Fruit fly (Drosophila melanogaster) whole organism, embryonic: ENCODE data around the gene CG1965.

Source experiments
- Atf3 ChIP-seq: fragments of 200-800 bp; sonication (Bioruptor generic); optimal IDR thresholded peaks from 3 replicates; lab custom pipeline; 2016; ENCODE audit warnings: missing biosample characterization, missing genetic modification characterization
- C15 ChIP-seq: fragments of 200-800 bp; sonication (Bioruptor generic); IDR thresholded peaks from 3 replicates; pipeline ENCODE4 v1.3.6; 2022; ENCODE audit warnings: missing biosample characterization, missing genetic modification characterization
- CG10147 ChIP-seq: fragments of 200-800 bp; sonication (Bioruptor generic); optimal IDR thresholded peaks from 2 replicates; lab custom pipeline; 2019; ENCODE audit warnings: missing biosample characterization, mild to moderate bottlenecking, missing genetic modification characterization, moderate library complexity
- CG10274 ChIP-seq: fragments of 200-800 bp; sonication (Bioruptor generic); optimal IDR thresholded peaks from 3 replicates; lab custom pipeline; 2017; ENCODE audit warnings: missing biosample characterization, mild to moderate bottlenecking, missing genetic modification characterization
- CG10431 ChIP-seq: fragments of 200-800 bp; sonication (Bioruptor generic); optimal IDR thresholded peaks from 3 replicates; lab custom pipeline; 2018; ENCODE audit warnings: missing biosample characterization, mild to moderate bottlenecking, missing genetic modification characterization
- CG10462 ChIP-seq: fragments of 200-800 bp; sonication (Bioruptor generic); optimal IDR thresholded peaks from 2 replicates; lab custom pipeline; 2016; ENCODE audit warnings: missing biosample characterization, missing genetic modification characterization
- CG11456 ChIP-seq: fragments of 200-800 bp; sonication (Bioruptor generic); IDR thresholded peaks from 3 replicates; pipeline ENCODE4 v1.3.6; 2022; ENCODE audit warnings: missing biosample characterization, missing genetic modification characterization
- CG11696 ChIP-seq: fragments of 200-800 bp; sonication (Bioruptor generic); IDR thresholded peaks from 2 replicates; pipeline ENCODE4 v1.3.6; 2022; ENCODE audit warnings: missing biosample characterization, missing genetic modification characterization
- CG12104 ChIP-seq: fragments of 200-800 bp; sonication (Bioruptor generic); optimal IDR thresholded peaks from 3 replicates; lab custom pipeline; 2016; ENCODE audit warnings: missing biosample characterization, missing genetic modification characterization
- CG13894 ChIP-seq: fragments of 200-800 bp; sonication (Bioruptor generic); optimal IDR thresholded peaks from 3 replicates; lab custom pipeline; 2018; ENCODE audit warnings: missing biosample characterization, mild to moderate bottlenecking, missing genetic modification characterization, moderate library complexity
- CG15601 ChIP-seq: fragments of 200-800 bp; sonication (Bioruptor generic); optimal IDR thresholded peaks from 3 replicates; lab custom pipeline; 2019; ENCODE audit warnings: missing biosample characterization, mild to moderate bottlenecking, missing genetic modification characterization, moderate library complexity
- CG17802 ChIP-seq: fragments of 200-800 bp; sonication (Bioruptor generic); optimal IDR thresholded peaks from 2 replicates; lab custom pipeline; 2018; ENCODE audit warnings: missing biosample characterization, mild to moderate bottlenecking, missing genetic modification characterization, moderate library complexity
- CG2129 ChIP-seq: fragments of 200-800 bp; sonication (Bioruptor generic); IDR thresholded peaks from 2 replicates; pipeline ENCODE4 v1.3.6; 2022; ENCODE audit warnings: missing biosample characterization, missing genetic modification characterization; ENCODE audit not compliant: partially characterized antibody
- CG2202 ChIP-seq: fragments of 200-800 bp; sonication (Bioruptor generic); optimal IDR thresholded peaks from 2 replicates; lab custom pipeline; 2018; ENCODE audit warnings: missing biosample characterization, mild to moderate bottlenecking, missing genetic modification characterization
- CG33213 ChIP-seq: fragments of 200-800 bp; sonication (Bioruptor generic); optimal IDR thresholded peaks from 3 replicates; lab custom pipeline; 2016; ENCODE audit warnings: missing biosample characterization, missing genetic modification characterization
- CG34224 ChIP-seq: fragments of 200-800 bp; sonication (Bioruptor generic); IDR thresholded peaks from 3 replicates; pipeline ENCODE4 v1.3.6; 2022; ENCODE audit warnings: missing biosample characterization, missing genetic modification characterization; ENCODE audit not compliant: partially characterized antibody
- CG34376 ChIP-seq: fragments of 200-800 bp; sonication (Bioruptor generic); optimal IDR thresholded peaks from 2 replicates; lab custom pipeline; 2018; ENCODE audit warnings: missing biosample characterization, mild to moderate bottlenecking, missing genetic modification characterization
- CG3838 ChIP-seq: fragments of 200-800 bp; sonication (Bioruptor generic); optimal IDR thresholded peaks from 3 replicates; lab custom pipeline; 2016; ENCODE audit warnings: missing biosample characterization, missing genetic modification characterization
- CG4328 ChIP-seq: fragments of 200-800 bp; sonication (Bioruptor generic); optimal IDR thresholded peaks from 3 replicates; lab custom pipeline; 2017; ENCODE audit warnings: missing biosample characterization, missing genetic modification reagents, missing genetic modification characterization
- CG4617 ChIP-seq: fragments of 200-800 bp; sonication (Bioruptor generic); optimal IDR thresholded peaks from 3 replicates; lab custom pipeline; 2016; ENCODE audit warnings: missing biosample characterization, missing genetic modification characterization, borderline replicate concordance
- CG6654 ChIP-seq: fragments of 200-800 bp; sonication (Bioruptor generic); optimal IDR thresholded peaks from 2 replicates; lab custom pipeline; 2017; ENCODE audit warnings: missing biosample characterization, mild to moderate bottlenecking, missing genetic modification characterization
- CG7357 ChIP-seq: fragments of 200-800 bp; sonication (Bioruptor generic); IDR thresholded peaks from 3 replicates; pipeline ENCODE4 v1.3.6; 2022; ENCODE audit warnings: missing biosample characterization, missing genetic modification characterization
- CG7745 ChIP-seq: fragments of 200-800 bp; sonication (Bioruptor generic); optimal IDR thresholded peaks from 2 replicates; lab custom pipeline; 2018; ENCODE audit warnings: missing biosample characterization, mild to moderate bottlenecking, missing genetic modification characterization, moderate library complexity
- CG7928 ChIP-seq: fragments of 200-800 bp; sonication (Bioruptor generic); optimal IDR thresholded peaks from 2 replicates; lab custom pipeline; 2017; ENCODE audit warnings: missing biosample characterization, mild to moderate bottlenecking, missing genetic modification characterization
- CG8388 ChIP-seq: fragments of 200-800 bp; sonication (Bioruptor generic); optimal IDR thresholded peaks from 2 replicates; lab custom pipeline; 2019; ENCODE audit warnings: missing biosample characterization, mild to moderate bottlenecking, missing genetic modification characterization, moderate library complexity
- CG9797 ChIP-seq: fragments of 200-800 bp; sonication (Bioruptor generic); optimal IDR thresholded peaks from 3 replicates; lab custom pipeline; 2018; ENCODE audit warnings: missing biosample characterization, mild to moderate bottlenecking, missing genetic modification characterization
- Dip2 ChIP-seq: fragments of 200-800 bp; sonication (Bioruptor generic); IDR thresholded peaks from 2 replicates; pipeline ENCODE4 v1.3.6; 2022; ENCODE audit warnings: missing biosample characterization, missing genetic modification characterization
- ERR ChIP-seq: fragments of 200-800 bp; sonication (Bioruptor generic); optimal IDR thresholded peaks from 2 replicates; lab custom pipeline; 2016; ENCODE audit warnings: missing biosample characterization, missing genetic modification characterization
- HLH3B ChIP-seq: fragments of 200-800 bp; sonication (Bioruptor generic); IDR thresholded peaks from 2 replicates; pipeline ENCODE4 v1.3.6; 2022; ENCODE audit warnings: missing biosample characterization, missing genetic modification characterization
- Hey ChIP-seq: fragments of 200-800 bp; sonication (Bioruptor generic); optimal IDR thresholded peaks from 3 replicates; lab custom pipeline; 2018; ENCODE audit warnings: missing biosample characterization, mild to moderate bottlenecking, missing genetic modification characterization
- Hr39 ChIP-seq: fragments of >200 bp; optimal IDR thresholded peaks from 2 replicates; lab custom pipeline; 2017
- MESR4 ChIP-seq: fragments of 200-800 bp; sonication (Bioruptor generic); optimal IDR thresholded peaks from 2 replicates; lab custom pipeline; 2018; ENCODE audit warnings: missing biosample characterization, mild to moderate bottlenecking, missing genetic modification characterization, moderate library complexity
- NC2α ChIP-seq: fragments of 200-800 bp; sonication (Bioruptor generic); optimal IDR thresholded peaks from 2 replicates; lab custom pipeline; 2016; ENCODE audit warnings: missing biosample characterization, missing genetic modification characterization
- Spps ChIP-seq: fragments of 200-800 bp; sonication (Bioruptor generic); optimal IDR thresholded peaks from 2 replicates; lab custom pipeline; 2018; ENCODE audit warnings: missing biosample characterization, mild to moderate bottlenecking, missing genetic modification characterization
- Ssrp ChIP-seq: fragments of 200-800 bp; sonication (Bioruptor generic); optimal IDR thresholded peaks from 2 replicates; lab custom pipeline; 2018; ENCODE audit warnings: missing biosample characterization, mild to moderate bottlenecking, missing genetic modification characterization, moderate library complexity
- az2 ChIP-seq: fragments of 200-800 bp; sonication (Bioruptor generic); optimal IDR thresholded peaks from 3 replicates; lab custom pipeline; 2016; ENCODE audit warnings: missing biosample characterization, missing genetic modification characterization
- crp ChIP-seq, 2 experiments: fragments of 200-800 bp; sonication (Bioruptor generic); optimal IDR thresholded peaks; 2 replicates in 1 of 2; 3 replicates in 1 of 2; lab custom pipeline; 2017; ENCODE audit warnings: missing biosample characterization in 2 of 2, missing genetic modification characterization in 2 of 2, mild to moderate bottlenecking in 1 of 2, moderate library complexity in 1 of 2
- ewg ChIP-seq: fragments of 200-800 bp; sonication (Bioruptor generic); optimal IDR thresholded peaks from 3 replicates; lab custom pipeline; 2017; ENCODE audit warnings: mild to moderate bottlenecking, missing biosample characterization, missing genetic modification reagents, missing genetic modification characterization
- eyg ChIP-seq: fragments of 200-800 bp; sonication (Bioruptor generic); optimal IDR thresholded peaks from 3 replicates; lab custom pipeline; 2016; ENCODE audit warnings: missing biosample characterization, missing genetic modification characterization
- fd64A ChIP-seq: fragments of 200-800 bp; sonication (Bioruptor generic); optimal IDR thresholded peaks from 3 replicates; lab custom pipeline; 2018; ENCODE audit warnings: missing biosample characterization, mild to moderate bottlenecking, missing genetic modification characterization
- gt ChIP-seq: fragments of 200-800 bp; sonication (Bioruptor generic); IDR thresholded peaks from 2 replicates; pipeline ENCODE4 v1.3.6; 2022; ENCODE audit warnings: missing biosample characterization, missing genetic modification characterization
- insv ChIP-seq, 2 experiments: fragments of 200-800 bp; sonication (Bioruptor generic); optimal IDR thresholded peaks; 3 replicates each; lab custom pipeline; 2016 to 2018; ENCODE audit warnings: missing biosample characterization in 2 of 2, missing genetic modification characterization in 2 of 2
- kah ChIP-seq: fragments of 200-800 bp; sonication (Bioruptor generic); optimal IDR thresholded peaks from 2 replicates; lab custom pipeline; 2018; ENCODE audit warnings: missing biosample characterization, mild to moderate bottlenecking, missing genetic modification characterization
- klu ChIP-seq: fragments of 200-800 bp; sonication (Bioruptor generic); IDR thresholded peaks from 2 replicates; pipeline ENCODE4 v1.3.6; 2022; ENCODE audit warnings: missing biosample characterization, missing genetic modification characterization
- luna ChIP-seq: fragments of 200-800 bp; sonication (Bioruptor generic); optimal IDR thresholded peaks from 2 replicates; lab custom pipeline; 2016; ENCODE audit warnings: missing biosample characterization, missing genetic modification characterization
- nerfin-2 ChIP-seq: fragments of 200-800 bp; sonication (Bioruptor generic); IDR thresholded peaks from 2 replicates; pipeline ENCODE4 v1.3.6; 2022; ENCODE audit warnings: missing biosample characterization, missing genetic modification characterization; ENCODE audit not compliant: partially characterized antibody
- onecut ChIP-seq: fragments of 200-800 bp; sonication (Bioruptor generic); IDR thresholded peaks from 2 replicates; pipeline ENCODE4 v1.3.6; 2022; ENCODE audit warnings: missing biosample characterization, missing genetic modification characterization
- run ChIP-seq: fragments of 200-800 bp; sonication (Bioruptor generic); optimal IDR thresholded peaks from 3 replicates; lab custom pipeline; 2018; ENCODE audit warnings: missing biosample characterization, mild to moderate bottlenecking, missing genetic modification characterization
- sens-2 ChIP-seq: fragments of 200-800 bp; sonication (Bioruptor generic); IDR thresholded peaks from 2 replicates; pipeline ENCODE4 v1.3.6; 2022; ENCODE audit warnings: missing biosample characterization, missing genetic modification characterization
- sna ChIP-seq: fragments of 200-800 bp; sonication (Bioruptor generic); IDR thresholded peaks from 2 replicates; pipeline ENCODE4 v1.3.6; 2022; ENCODE audit warnings: missing biosample characterization, missing genetic modification characterization; ENCODE audit not compliant: partially characterized antibody
- tx ChIP-seq: fragments of 200-800 bp; sonication (Bioruptor generic); optimal IDR thresholded peaks from 2 replicates; lab custom pipeline; 2016; ENCODE audit warnings: missing biosample characterization, missing genetic modification characterization
- wdn ChIP-seq: fragments of 200-800 bp; sonication (Bioruptor generic); IDR thresholded peaks from 2 replicates; pipeline ENCODE4 v1.3.6; 2022; ENCODE audit warnings: missing biosample characterization, missing genetic modification characterization
- yki ChIP-seq: fragments of >200 bp; optimal IDR thresholded peaks from 3 replicates; lab custom pipeline; 2018

Gene CG1965

dm6 chr3R:7093592-7093991, 26.4 kb downstream of the CG1965 start (continued):
- TF ChIP-seq insv (GFP tag; optimal IDR thresholded peaks at IDR 0.05; lab: Kevin White, UChicago) (no peak), gt (GFP tag; lab: Robert Waterston, UW) (no peak), CG3838 (GFP tag; lab: Kevin White, UChicago) (no peak), Spps (tag; lab: Kevin White, UChicago) (no peak), crp (GFP tag; optimal IDR thresholded peaks at IDR 0.05; lab: Kevin White, UChicago) (no peak), C15 (GFP tag; lab: Robert Waterston, UW) (no peak), CG17802 (tag; lab: Kevin White, UChicago) (no peak), CG34376 (GFP tag; lab: Kevin White, UChicago) (no peak), Dip2 (GFP tag; lab: Robert Waterston, UW) (no peak), CG33213 (GFP tag; lab: Kevin White, UChicago) (no peak), ewg (GFP tag; lab: Kevin White, UChicago) (no peak), CG7928 (GFP tag; lab: Kevin White, UChicago) (no peak), CG10274 (GFP tag; lab: Kevin White, UChicago) (no peak), Atf3 (GFP tag; lab: Kevin White, UChicago) (no peak), Hr39 (lab: Kevin White, UChicago) (no peak), CG10147 (GFP tag; lab: Kevin White, UChicago) (no peak), sna (GFP tag; lab: Robert Waterston, UW) (no peak), kah (no peak), eyg (no peak), Ssrp (tag; lab: Kevin White, UChicago) (no peak), az2 (GFP tag; lab: Kevin White, UChicago) (peak; percentile 19), luna (GFP tag; lab: Kevin White, UChicago) (no peak), MESR4 (GFP tag; lab: Kevin White, UChicago) (no peak), CG10462 (GFP tag; lab: Kevin White, UChicago) (no peak), CG10431 (GFP tag; lab: Kevin White, UChicago) (no peak), CG2202 (no peak), NC2α (no peak), Hey (tag; lab: Kevin White, UChicago) (no peak), CG6654 (GFP tag; lab: Kevin White, UChicago) (no peak), yki (lab: Kevin White, UChicago) (no peak), HLH3B (no peak), ERR (GFP tag; lab: Kevin White, UChicago) (no peak), CG12104 (no peak), CG11696 (GFP tag; lab: Robert Waterston, UW) (no peak), CG2129 (no peak), wdn (no peak), run (tag; lab: Kevin White, UChicago) (no peak), sens-2 (no peak), onecut (GFP tag; lab: Robert Waterston, UW) (no peak), klu (no peak), CG15601 (tag; lab: Kevin White, UChicago) (no peak), CG11456 (GFP tag; lab: Robert Waterston, UW) (no peak), CG7357 (no peak), nerfin-2 (GFP tag; lab: Robert Waterston, UW) (no peak), tx (GFP tag; lab: Kevin White, UChicago) (no peak), CG8388 (GFP tag; lab: Kevin White, UChicago) (peak; percentile 99), CG34224 (GFP tag; lab: Robert Waterston, UW) (no peak), fd64A (GFP tag; lab: Kevin White, UChicago) (no peak), CG4617 (GFP tag; lab: Kevin White, UChicago) (no peak), CG7745 (no peak), CG13894 (no peak), CG4328 (GFP tag; lab: Kevin White, UChicago) (no peak), CG9797 (GFP tag; lab: Kevin White, UChicago) (no peak)
